Worm (Caenorhabditis elegans) whole organism, young adult: ENCODE measurements around the gene fbxb-74.

Experiments
- athp-1 ChIP-seq: sonication (generic microtip); optimal IDR thresholded peaks from 2 replicates; lab custom pipeline; 2017; ENCODE audit warnings: mild to moderate bottlenecking, missing genetic modification characterization, missing compliant biosample characterization
- hrde-1 ChIP-seq: sonication (generic microtip); optimal IDR thresholded peaks from 2 replicates; lab custom pipeline; 2016; ENCODE audit warnings: missing genetic modification characterization, mild to moderate bottlenecking, missing compliant biosample characterization, moderate library complexity, missing genotype, missing genetic modification reagents, borderline replicate concordance

DNA sequence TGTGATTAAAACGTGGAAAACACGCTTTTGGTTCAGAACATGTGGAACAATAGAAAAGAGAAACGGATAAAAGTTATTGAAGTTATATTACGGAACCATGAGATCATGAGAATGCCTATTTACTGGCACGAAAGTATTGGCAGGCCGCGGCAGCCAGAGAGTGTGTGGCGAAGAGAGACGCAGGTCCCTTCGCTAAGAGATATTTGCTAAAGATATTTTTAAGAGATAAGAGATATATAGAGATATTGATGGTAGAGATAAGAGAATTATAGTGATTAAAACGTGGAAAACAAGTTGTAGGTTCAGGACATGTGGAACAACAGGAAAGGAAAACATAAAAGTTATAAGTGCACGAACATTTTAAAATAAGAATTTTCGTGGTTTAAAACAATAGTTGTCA is 1.3 kb downstream of the fbxb-74 start:
- no peak for TF ChIP-seq hrde-1 (tag; lab: Kevin White, UChicago)
- TF ChIP-seq athp-1 (tag; lab: Kevin White, UChicago), result no peak
